Worm (Caenorhabditis elegans): ENCODE results near the gene T03G11.10.

DNA sequence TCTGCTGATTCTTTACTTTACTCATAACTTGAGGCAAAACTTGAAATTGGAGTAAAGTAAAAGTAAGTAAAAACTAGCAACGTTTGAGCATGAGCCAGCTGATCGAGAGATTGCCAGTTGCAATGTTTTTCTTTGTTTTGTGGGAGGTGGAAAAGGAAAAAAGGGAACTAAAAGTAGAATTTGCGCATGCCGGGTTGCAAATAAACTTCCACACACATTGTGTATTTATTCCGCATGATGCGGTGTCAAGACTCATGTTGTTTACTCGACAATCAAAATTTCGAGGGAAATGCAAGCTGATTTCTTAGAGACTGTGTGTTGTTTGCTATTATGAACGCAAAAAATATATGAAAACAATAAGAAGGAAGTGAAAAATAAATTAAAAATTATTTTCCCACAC is 28.6 kb downstream of the T03G11.10 start:
- no peak for TF ChIP-seq tab-1 (GFP tag; IDR thresholded peaks at IDR 0.05)
- no peak for TF ChIP-seq ref-1 (GFP tag; conservative IDR thresholded peaks at IDR 0.05)
- TF ChIP-seq ztf-23 (GFP tag; IDR thresholded peaks at IDR 0.05) = no peak
- TF ChIP-seq med-1 (GFP tag; optimal IDR thresholded peaks at IDR 0.05; ENCODE audit: insufficient read depth) = no peak
- TF ChIP-seq klf-2 (GFP tag; conservative IDR thresholded peaks at IDR 0.05) = no peak
- no peak for TF ChIP-seq T22C8.4 (GFP tag; IDR thresholded peaks at IDR 0.05)

Data from whole organism, midembryonic.